Fruit fly (Drosophila melanogaster): Measurements from ENCODE around the gene Pdp1.

Pdp1 gene

dm6 chr3L:7782051-7782682 is 85.0 kb downstream of the Pdp1 start (continued):
- TF ChIP-seq CG1602 (GFP tag; optimal IDR thresholded peaks at IDR 0.05) (no peak), Eip74EF (GFP tag; optimal IDR thresholded peaks at IDR 0.05) (peak in 1 of 2 experiments; percentile 25), CG4820 (GFP tag; optimal IDR thresholded peaks at IDR 0.05) (no peak), pita (GFP tag; optimal IDR thresholded peaks at IDR 0.05) (no peak), CG10366 (GFP tag; IDR thresholded peaks at IDR 0.05) (no peak), rib (GFP tag; IDR thresholded peaks at IDR 0.05) (peak; percentile 10; the same call in 1 of the 2 replicates), trh (GFP tag; optimal IDR thresholded peaks at IDR 0.05) (peak; percentile 2), GATAe (GFP tag; conservative IDR thresholded peaks at IDR 0.05) (peak; percentile 15; the same call in 1 of the 2 replicates), CG17568 (GFP tag; optimal IDR thresholded peaks at IDR 0.05) (peak; percentile 14), CG10543 (GFP tag; optimal IDR thresholded peaks at IDR 0.05) (peak; percentile 13), esg (GFP tag; conservative IDR thresholded peaks at IDR 0.05) (no peak), CG12219 (GFP tag; optimal IDR thresholded peaks at IDR 0.05) (peak; percentile 1), CG4360 (GFP tag; IDR thresholded peaks at IDR 0.05) (peak; percentile 5; the same call in 1 of the 2 replicates), seq (GFP tag; IDR thresholded peaks at IDR 0.05) (peak; percentile 24; the same call in 1 of the 2 replicates), nau (GFP tag; optimal IDR thresholded peaks at IDR 0.05) (peak; percentile 26), Scr (GFP tag; IDR thresholded peaks at IDR 0.05; ENCODE audit: partially characterized antibody) (no peak), Abd-B (GFP tag; optimal IDR thresholded peaks at IDR 0.05) (no peak), Dbx (GFP tag; IDR thresholded peaks at IDR 0.05) (peak; percentile 25; the same call in 1 of the 3 replicates), caup (GFP tag; optimal IDR thresholded peaks at IDR 0.05; ENCODE audit: severe bottlenecking) (peak; percentile 75), Usf (GFP tag; optimal IDR thresholded peaks at IDR 0.05) (no peak), CG10462 (GFP tag; optimal IDR thresholded peaks at IDR 0.05) (no peak), Rfx (GFP tag; IDR thresholded peaks at IDR 0.05) (no peak; the same call in 1 of the 2 replicates), gem (tag; optimal IDR thresholded peaks at IDR 0.05) (peak; percentile 48), Sox100B (GFP tag; optimal IDR thresholded peaks at IDR 0.05) (peak; percentile 51), stc (GFP tag; IDR thresholded peaks at IDR 0.05) (0 out of 2 replicates have a peak, but pooled peaks have one; percentile 34), Hr51 (GFP tag; optimal IDR thresholded peaks at IDR 0.05) (peak in 1 of 2 experiments; percentile 16), MTF-1 (GFP tag; optimal IDR thresholded peaks at IDR 0.05; ENCODE audit: borderline replicate concordance) (peak; percentile 40), CG34376 (GFP tag; optimal IDR thresholded peaks at IDR 0.05) (peak; percentile 52), CG32532 (GFP tag; IDR thresholded peaks at IDR 0.05) (no peak), CG6813 (GFP tag; optimal IDR thresholded peaks at IDR 0.05) (peak; percentile 63), sqz (GFP tag; optimal IDR thresholded peaks at IDR 0.05) (peak; percentile 36), Sin3A (optimal IDR thresholded peaks at IDR 0.05) (no peak), lab (GFP tag; optimal IDR thresholded peaks at IDR 0.05) (peak; percentile 73), fd102C (GFP tag; optimal IDR thresholded peaks at IDR 0.05) (peak; percentile 13), CG14667 (GFP tag; IDR thresholded peaks at IDR 0.05) (no peak), HmgZ (tag; optimal IDR thresholded peaks at IDR 0.05) (peak; percentile 11), Sry-δ (GFP tag; optimal IDR thresholded peaks at IDR 0.05) (no peak), Dek (tag; optimal IDR thresholded peaks at IDR 0.05) (peak; percentile 16), zen (tag; optimal IDR thresholded peaks at IDR 0.05) (no peak), Trl (optimal IDR thresholded peaks at IDR 0.05) (peak in 1 of 2 experiments; percentile 57), Trl (GFP tag; optimal IDR thresholded peaks at IDR 0.05) (peak; percentile 0), fd3F (GFP tag; optimal IDR thresholded peaks at IDR 0.05) (peak; percentile 70), Chrac-16 (GFP tag; optimal IDR thresholded peaks at IDR 0.05) (no peak), cwo (GFP tag; optimal IDR thresholded peaks at IDR 0.05) (peak; percentile 12), PHDP (tag; optimal IDR thresholded peaks at IDR 0.05) (peak; percentile 67), gsb-n (tag; optimal IDR thresholded peaks at IDR 0.05) (peak; percentile 1), ato (GFP tag; IDR thresholded peaks at IDR 0.05; ENCODE audit: partially characterized antibody) (no peak), ATbp (GFP tag; optimal IDR thresholded peaks at IDR 0.05) (peak; percentile 40)
